Worm (Caenorhabditis elegans) whole organism, young adult: Measurements from ENCODE around the gene F42F12.14.

Source experiments
- B0261.1 ChIP-seq: sonication (generic microtip); optimal IDR thresholded peaks from 2 replicates; lab custom pipeline; 2016; ENCODE audit warnings: mild to moderate bottlenecking, missing genetic modification characterization, moderate library complexity, missing compliant biosample characterization
- C06A6.2 ChIP-seq: fragments of 200-800 bp; sonication (Bioruptor generic); conservative IDR thresholded peaks from 2 replicates; pipeline ENCODE4 v1.3.6; 2022; ENCODE audit warnings: missing genetic modification characterization, missing compliant biosample characterization
- F23B12.7 ChIP-seq: sonication (generic microtip); optimal IDR thresholded peaks from 2 replicates; lab custom pipeline; 2017; ENCODE audit warnings: missing genetic modification characterization, mild to moderate bottlenecking, missing compliant biosample characterization, antibody characterized with exemption, moderate library complexity; ENCODE audit not compliant: insufficient read depth
- F39B2.1 ChIP-seq: fragments of 200-800 bp; sonication (Bioruptor generic); IDR thresholded peaks from 2 replicates; pipeline ENCODE4 v1.3.6; 2022; ENCODE audit warnings: missing genetic modification reagents, missing genetic modification characterization, missing compliant biosample characterization
- Y53G8AR.9 ChIP-seq: fragments of 200-800 bp; sonication (Bioruptor generic); conservative IDR thresholded peaks from 2 replicates; pipeline ENCODE4 v1.3.6; 2022; ENCODE audit warnings: missing genetic modification reagents, missing genetic modification characterization, missing compliant biosample characterization
- Y56A3A.18 ChIP-seq: fragments of 200-800 bp; sonication (Bioruptor generic); IDR thresholded peaks from 2 replicates; pipeline ENCODE4 v1.3.6; 2022; ENCODE audit warnings: missing genetic modification reagents, missing genetic modification characterization, missing compliant biosample characterization
- Y79H2A.3 ChIP-seq: fragments of 200-800 bp; sonication (Bioruptor generic); conservative IDR thresholded peaks from 2 replicates; pipeline ENCODE4 v1.3.6; 2022; ENCODE audit warnings: missing genetic modification reagents, missing genetic modification characterization, missing compliant biosample characterization
- ZK185.1 ChIP-seq: sonication (generic microtip); optimal IDR thresholded peaks from 2 replicates; lab custom pipeline; 2016; ENCODE audit warnings: mild to moderate bottlenecking, missing genetic modification characterization, missing compliant biosample characterization; ENCODE audit not compliant: poor library complexity, severe bottlenecking
- atf-7 ChIP-seq: sonication (generic microtip); optimal IDR thresholded peaks from 2 replicates; lab custom pipeline; 2017; ENCODE audit warnings: mild to moderate bottlenecking, missing genetic modification characterization, missing compliant biosample characterization
- athp-1 ChIP-seq: sonication (generic microtip); optimal IDR thresholded peaks from 2 replicates; lab custom pipeline; 2017; ENCODE audit warnings: mild to moderate bottlenecking, missing genetic modification characterization, missing compliant biosample characterization
- attf-3 ChIP-seq: fragments of 200-800 bp; sonication (Bioruptor generic); conservative IDR thresholded peaks from 2 replicates; pipeline ENCODE4 v1.3.6; 2022; ENCODE audit warnings: missing genetic modification reagents, missing genetic modification characterization, missing compliant biosample characterization
- attf-5 ChIP-seq: fragments of 200-800 bp; sonication (Bioruptor generic); optimal IDR thresholded peaks from 2 replicates; lab custom pipeline; 2018; ENCODE audit warnings: mild to moderate bottlenecking, missing genetic modification characterization, missing compliant biosample characterization
- ceh-27 ChIP-seq: fragments of 200-800 bp; sonication (Bioruptor generic); optimal IDR thresholded peaks from 2 replicates; lab custom pipeline; 2018; ENCODE audit warnings: mild to moderate bottlenecking, missing genetic modification characterization, moderate library complexity, missing compliant biosample characterization
- ceh-40 ChIP-seq: fragments of 200-800 bp; sonication (Bioruptor generic); IDR thresholded peaks from 2 replicates; pipeline ENCODE4 v1.3.6; 2022; ENCODE audit warnings: missing genetic modification characterization, missing compliant biosample characterization
- dpff-1 ChIP-seq: sonication (generic microtip); optimal IDR thresholded peaks from 2 replicates; lab custom pipeline; 2017; ENCODE audit warnings: mild to moderate bottlenecking, missing genetic modification characterization, missing compliant biosample characterization
- egl-18 ChIP-seq: fragments of 200-800 bp; sonication (Bioruptor generic); IDR thresholded peaks from 2 replicates; pipeline ENCODE4 v1.3.6; 2022; ENCODE audit warnings: missing genetic modification reagents, missing genetic modification characterization, missing compliant biosample characterization
- egl-44 ChIP-seq: fragments of 200-800 bp; sonication (Bioruptor generic); IDR thresholded peaks from 2 replicates; pipeline ENCODE4 v1.3.6; 2022; ENCODE audit warnings: missing genetic modification reagents, missing genetic modification characterization, missing compliant biosample characterization
- ets-4 ChIP-seq: fragments of 200-800 bp; sonication (Bioruptor generic); optimal IDR thresholded peaks from 2 replicates; lab custom pipeline; 2018; ENCODE audit warnings: mild to moderate bottlenecking, missing genetic modification characterization, missing compliant biosample characterization
- gei-17 ChIP-seq: fragments of 200-800 bp; sonication (Bioruptor generic); optimal IDR thresholded peaks from 2 replicates; lab custom pipeline; 2018; ENCODE audit warnings: mild to moderate bottlenecking, missing genetic modification characterization, missing compliant biosample characterization
- hmg-1.2 ChIP-seq: fragments of 200-800 bp; sonication (Bioruptor generic); IDR thresholded peaks from 2 replicates; pipeline ENCODE4 v1.3.6; 2022; ENCODE audit warnings: missing genetic modification reagents, missing genetic modification characterization, missing compliant biosample characterization
- hmg-20 ChIP-seq: fragments of 200-800 bp; sonication (Bioruptor generic); IDR thresholded peaks from 2 replicates; pipeline ENCODE4 v1.3.6; 2022; ENCODE audit warnings: missing genetic modification reagents, missing genetic modification characterization, missing compliant biosample characterization
- let-526 ChIP-seq: fragments of 200-800 bp; sonication (Bioruptor generic); IDR thresholded peaks from 2 replicates; pipeline ENCODE4 v1.3.6; 2022; ENCODE audit warnings: missing genetic modification reagents, missing genetic modification characterization, missing compliant biosample characterization
- let-607 ChIP-seq, 2 experiments: fragments of 200-800 bp in 1 of 2; sonication (Bioruptor generic) in 1 of 2; sonication (generic microtip) in 1 of 2; optimal IDR thresholded peaks; 2 replicates each; lab custom pipeline; 2016 to 2018; ENCODE audit warnings: mild to moderate bottlenecking in 2 of 2, missing compliant biosample characterization in 2 of 2, missing genetic modification characterization in 2 of 2, moderate library complexity in 2 of 2, missing genotype in 1 of 2
- lin-35 ChIP-seq, 3 experiments: fragments of 150-350 bp in 2 of 3; sonication (generic microtip) in 1 of 3; optimal IDR thresholded peaks; 2 replicates each; lab custom pipeline; 2014 to 2018; ENCODE audit warnings: missing biosample characterization in 3 of 3, missing genetic modification characterization in 3 of 3, missing genetic modification reagents in 3 of 3
- lin-40 ChIP-seq: sonication (generic microtip); optimal IDR thresholded peaks from 2 replicates; lab custom pipeline; 2016; ENCODE audit warnings: missing genetic modification characterization, mild to moderate bottlenecking, missing compliant biosample characterization, missing genotype, missing genetic modification reagents
- lin-54 ChIP-seq: fragments of 200-800 bp; sonication (Bioruptor generic); optimal IDR thresholded peaks from 2 replicates; lab custom pipeline; 2018; ENCODE audit warnings: mild to moderate bottlenecking, missing genetic modification characterization, missing compliant biosample characterization
- lir-1 ChIP-seq: fragments of 200-800 bp; sonication (Bioruptor generic); conservative IDR thresholded peaks from 2 replicates; pipeline ENCODE4 v1.3.6; 2022; ENCODE audit warnings: missing genetic modification reagents, missing genetic modification characterization, missing compliant biosample characterization
- lsy-27 ChIP-seq: sonication (generic microtip); optimal IDR thresholded peaks from 2 replicates; lab custom pipeline; 2017; ENCODE audit warnings: missing genetic modification characterization, mild to moderate bottlenecking, missing compliant biosample characterization, antibody characterized with exemption, missing genotype, borderline replicate concordance; ENCODE audit not compliant: insufficient read depth
- madf-10 ChIP-seq: sonication (generic microtip); optimal IDR thresholded peaks from 2 replicates; lab custom pipeline; 2016; ENCODE audit warnings: mild to moderate bottlenecking, missing genetic modification characterization, missing compliant biosample characterization
- madf-8 ChIP-seq: fragments of 200-800 bp; sonication (Bioruptor generic); conservative IDR thresholded peaks from 2 replicates; pipeline ENCODE4 v1.3.6; 2022; ENCODE audit warnings: missing genetic modification reagents, missing genetic modification characterization, missing compliant biosample characterization
- mes-4 ChIP-seq: sonication (generic microtip); optimal IDR thresholded peaks from 2 replicates; lab custom pipeline; 2016; ENCODE audit warnings: missing genotype, missing genetic modification characterization, missing compliant biosample characterization
- nfya-2 ChIP-seq: fragments of 200-800 bp; sonication (Bioruptor generic); IDR thresholded peaks from 2 replicates; pipeline ENCODE4 v1.3.6; 2022; ENCODE audit warnings: missing genetic modification reagents, missing genetic modification characterization, missing compliant biosample characterization
- nfyb-1 ChIP-seq: fragments of 200-800 bp; sonication (Bioruptor generic); IDR thresholded peaks from 2 replicates; pipeline ENCODE4 v1.3.6; 2022; ENCODE audit warnings: missing genetic modification reagents, missing genetic modification characterization, missing compliant biosample characterization
- nhr-80 ChIP-seq: sonication (generic microtip); optimal IDR thresholded peaks from 2 replicates; lab custom pipeline; 2016; ENCODE audit warnings: missing genetic modification characterization, missing compliant biosample characterization
- pbrm-1 ChIP-seq: fragments of 200-800 bp; sonication (Bioruptor generic); IDR thresholded peaks from 2 replicates; pipeline ENCODE4 v1.3.6; 2022; ENCODE audit warnings: missing genetic modification reagents, missing genetic modification characterization, missing compliant biosample characterization
- pha-4 ChIP-seq: fragments of 150-350 bp; sonication (generic microtip); optimal IDR thresholded peaks from 2 replicates; lab custom pipeline; 2014; ENCODE audit warnings: missing biosample characterization, missing genetic modification reagents, missing genetic modification characterization
- repo-1 ChIP-seq: sonication (generic microtip); optimal IDR thresholded peaks from 2 replicates; lab custom pipeline; 2017; ENCODE audit warnings: mild to moderate bottlenecking, missing genetic modification characterization, missing compliant biosample characterization
- snpc-1.1 ChIP-seq: sonication (generic microtip); optimal IDR thresholded peaks from 2 replicates; lab custom pipeline; 2017; ENCODE audit warnings: missing genetic modification characterization, mild to moderate bottlenecking, missing compliant biosample characterization, antibody characterized with exemption, moderate library complexity, missing genotype, missing genetic modification reagents; ENCODE audit not compliant: insufficient read depth
- somi-1 ChIP-seq: fragments of 200-800 bp; sonication (Bioruptor generic); optimal IDR thresholded peaks from 2 replicates; lab custom pipeline; 2018; ENCODE audit warnings: mild to moderate bottlenecking, missing genetic modification characterization, missing compliant biosample characterization
- tbp1 ChIP-seq: fragments of 200-800 bp; sonication (Bioruptor generic); optimal IDR thresholded peaks from 2 replicates; lab custom pipeline; 2018; ENCODE audit warnings: mild to moderate bottlenecking, missing genetic modification characterization, missing compliant biosample characterization
- tbx-9 ChIP-seq: sonication (generic microtip); optimal IDR thresholded peaks from 2 replicates; lab custom pipeline; 2016; ENCODE audit warnings: borderline replicate concordance, missing genetic modification characterization, inconsistent platforms, missing compliant biosample characterization
- tlf-1 ChIP-seq: fragments of 200-800 bp; sonication (Bioruptor generic); optimal IDR thresholded peaks from 2 replicates; lab custom pipeline; 2018; ENCODE audit warnings: mild to moderate bottlenecking, missing genetic modification characterization, missing compliant biosample characterization
- ztf-18 ChIP-seq: sonication (generic microtip); optimal IDR thresholded peaks from 2 replicates; lab custom pipeline; 2016; ENCODE audit warnings: missing genotype, mild to moderate bottlenecking, missing genetic modification characterization, missing compliant biosample characterization
- ztf-22 ChIP-seq: fragments of 200-800 bp; sonication (Bioruptor generic); optimal IDR thresholded peaks from 2 replicates; lab custom pipeline; 2018; ENCODE audit warnings: mild to moderate bottlenecking, missing genetic modification characterization, moderate library complexity, missing compliant biosample characterization
- ztf-26 ChIP-seq: sonication (generic microtip); optimal IDR thresholded peaks from 2 replicates; lab custom pipeline; 2017; ENCODE audit warnings: missing genetic modification characterization, missing compliant biosample characterization

F42F12.14 gene

DNA sequence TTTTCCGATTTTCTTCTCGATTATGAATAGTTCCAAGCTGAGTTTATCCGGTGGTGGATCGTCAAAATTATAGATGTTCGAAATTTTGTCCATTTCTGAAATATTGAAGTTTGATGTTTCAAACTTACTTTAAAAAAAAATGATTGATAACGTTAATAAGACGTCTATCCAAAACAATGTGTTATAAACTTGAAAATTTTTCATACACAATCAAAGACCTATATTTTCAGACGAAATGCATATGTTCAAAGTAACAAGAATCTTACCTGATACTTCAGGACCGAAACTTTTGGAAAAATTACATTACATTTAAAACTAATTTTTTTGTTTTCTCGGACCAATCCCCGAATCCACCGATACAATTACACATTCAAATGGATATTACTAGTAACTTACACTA lies 43.0 kb downstream of the F42F12.14 start, which contains the start of gene nekl-3:
Gene nekl-3 (minus strand): TSS at position 101 of the 400 bp plus-strand sequence.
- TF ChIP-seq ztf-26 (no peak), atf-7 (no peak), ceh-40 (no peak), dpff-1 (no peak), ztf-22 (GFP tag; lab: Kevin White, UChicago) (no peak), ceh-27 (no peak)

DNA sequence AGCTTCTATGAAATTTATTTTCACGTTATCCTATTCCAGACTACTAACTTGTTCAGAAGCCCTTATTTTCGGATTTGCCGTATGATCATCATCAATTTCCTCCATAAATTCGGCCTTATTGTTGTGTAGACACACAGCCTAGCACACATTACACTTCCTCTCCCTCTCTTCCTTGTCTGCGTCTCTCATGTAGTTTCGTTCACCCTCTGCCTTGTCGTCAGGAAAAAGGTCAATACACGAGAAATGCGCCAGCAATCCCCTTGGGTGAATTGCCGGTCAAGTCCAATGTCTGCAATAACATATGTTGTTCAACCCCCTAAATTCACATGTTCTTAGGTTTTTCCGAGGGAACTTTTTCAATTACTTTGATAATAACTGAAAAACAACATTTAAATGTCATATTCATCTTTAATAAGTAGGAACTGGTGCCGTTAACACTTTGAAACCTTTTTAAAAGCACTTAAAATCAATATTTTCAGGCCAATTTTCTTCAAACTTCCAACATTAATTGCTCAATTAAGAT lies 45.4 kb downstream of the F42F12.14 start, which contains the start of gene F17E5.2:
Gene F17E5.2 (plus strand): TSS at position 473 of the 523 bp plus-strand sequence.
- peak; percentile 49; the same call in 1 of the 2 replicates for TF ChIP-seq lir-1 (GFP tag; lab: Robert Waterston, UW)
- TF ChIP-seq F39B2.1 (GFP tag; lab: Robert Waterston, UW): no peak
- TF ChIP-seq ZK185.1 (tag; lab: Kevin White, UChicago): peak; percentile 61
- TF ChIP-seq let-607 (tag; optimal IDR thresholded peaks at IDR 0.05; lab: Kevin White, UChicago): peak; percentile 67 to 72
- TF ChIP-seq Y79H2A.3: no peak
- TF ChIP-seq pbrm-1 (GFP tag; lab: Robert Waterston, UW): peak; percentile 86
- peak; percentile 62 for TF ChIP-seq madf-10 (tag; lab: Kevin White, UChicago)
- TF ChIP-seq B0261.1 (tag; lab: Kevin White, UChicago): peak; percentile 32
- peak; percentile 14 for TF ChIP-seq F23B12.7 (tag; lab: Kevin White, UChicago)
- TF ChIP-seq lsy-27 (tag; lab: Kevin White, UChicago): no peak
- 0 out of 2 replicates have a peak, but pooled peaks have one; percentile 32 for TF ChIP-seq attf-3 (GFP tag; lab: Robert Waterston, UW)
- peak; percentile 53 for TF ChIP-seq tlf-1 (GFP tag; lab: Kevin White, UChicago)
- no peak for TF ChIP-seq snpc-1.1 (tag; lab: Kevin White, UChicago)
- TF ChIP-seq let-526: peak; percentile 47; the same call in 1 of the 2 replicates
- TF ChIP-seq hmg-1.2 (GFP tag; lab: Robert Waterston, UW): peak; percentile 87
- TF ChIP-seq ets-4 (GFP tag; lab: Kevin White, UChicago): no peak
- peak; percentile 19 for TF ChIP-seq atf-7
- TF ChIP-seq ztf-18 (tag; lab: Kevin White, UChicago): peak; percentile 95
- peak; percentile 64 for TF ChIP-seq tbp1 (GFP tag; lab: Kevin White, UChicago)
- peak; percentile 93 for TF ChIP-seq lin-40
- no peak for TF ChIP-seq tbx-9 (tag; lab: Kevin White, UChicago)
- peak; percentile 93 for TF ChIP-seq ceh-27
- TF ChIP-seq hmg-20: 0 out of 2 replicates have a peak, but pooled peaks have one; percentile 14
- peak; percentile 70 for TF ChIP-seq C06A6.2 (GFP tag; lab: Robert Waterston, UW)
- peak; percentile 83 for TF ChIP-seq nfyb-1
- no peak for TF ChIP-seq madf-8 (GFP tag; lab: Robert Waterston, UW)
- peak; percentile 94 for TF ChIP-seq nhr-80 (tag; lab: Kevin White, UChicago)
- TF ChIP-seq gei-17 (GFP tag; lab: Kevin White, UChicago): peak; percentile 58
- no peak for TF ChIP-seq mes-4 (tag; lab: Kevin White, UChicago)
- peak; percentile 65 for TF ChIP-seq repo-1 (tag; lab: Kevin White, UChicago)
- TF ChIP-seq lin-35 (GFP tag; optimal IDR thresholded peaks at IDR 0.05; lab: Kevin White, UChicago): peak in 1 of 3 experiments; percentile 93
- TF ChIP-seq somi-1 (GFP tag; lab: Kevin White, UChicago): peak; percentile 47
- peak; percentile 77 for TF ChIP-seq ztf-26
- peak; percentile 27 for TF ChIP-seq pha-4 (tag; lab: Kevin White, UChicago)
- TF ChIP-seq Y56A3A.18 (GFP tag; lab: Robert Waterston, UW): 0 out of 2 replicates have a peak, but pooled peaks have one; percentile 48
- TF ChIP-seq egl-44: peak; percentile 63; the same call in 1 of the 2 replicates
- no peak for TF ChIP-seq nfya-2 (GFP tag; lab: Robert Waterston, UW)
- TF ChIP-seq egl-18 (GFP tag; lab: Robert Waterston, UW): 0 out of 2 replicates have a peak, but pooled peaks have one; percentile 61
- TF ChIP-seq ztf-22 (GFP tag; lab: Kevin White, UChicago): peak; percentile 62
- TF ChIP-seq athp-1 (tag; lab: Kevin White, UChicago): peak; percentile 6
- no peak for TF ChIP-seq lin-54
- peak; percentile 75 for TF ChIP-seq Y53G8AR.9 (GFP tag; lab: Robert Waterston, UW)
- peak; percentile 86 for TF ChIP-seq attf-5 (GFP tag; lab: Kevin White, UChicago)
